Worm (Caenorhabditis elegans) whole organism, late embryonic: ENCODE data around the gene T27A10.5.

Experiments used
- C08G9.2 ChIP-seq: sonication (generic microtip); optimal IDR thresholded peaks from 2 replicates; lab custom pipeline; 2016; ENCODE audit warnings: mild to moderate bottlenecking, missing genetic modification characterization, moderate library complexity, missing compliant biosample characterization
- C38D4.7 ChIP-seq: fragments of 200-800 bp; sonication (Bioruptor generic); optimal IDR thresholded peaks from 2 replicates; lab custom pipeline; 2018; ENCODE audit warnings: mild to moderate bottlenecking, missing genetic modification characterization, moderate library complexity, missing compliant biosample characterization
- Y22D7AL.16 ChIP-seq: sonication (generic microtip); optimal IDR thresholded peaks from 2 replicates; lab custom pipeline; 2016; ENCODE audit warnings: missing genetic modification characterization, missing compliant biosample characterization
- ahr-1 ChIP-seq: sonication (generic microtip); optimal IDR thresholded peaks from 2 replicates; lab custom pipeline; 2016; ENCODE audit warnings: missing genetic modification characterization, missing compliant biosample characterization
- ceh-14 ChIP-seq: sonication (generic microtip); optimal IDR thresholded peaks from 2 replicates; lab custom pipeline; 2016; ENCODE audit warnings: missing genotype, missing genetic modification characterization, missing compliant biosample characterization
- ceh-18 ChIP-seq: sonication (generic microtip); optimal IDR thresholded peaks from 2 replicates; lab custom pipeline; 2016; ENCODE audit warnings: missing genetic modification characterization, missing compliant biosample characterization
- ceh-22 ChIP-seq: sonication (generic microtip); optimal IDR thresholded peaks from 2 replicates; lab custom pipeline; 2017; ENCODE audit warnings: missing biosample characterization, missing genetic modification characterization
- ceh-48 ChIP-seq: sonication (generic microtip); optimal IDR thresholded peaks from 2 replicates; lab custom pipeline; 2016; ENCODE audit warnings: missing genetic modification characterization, inconsistent platforms, missing compliant biosample characterization
- ceh-9 ChIP-seq: sonication (generic microtip); optimal IDR thresholded peaks from 2 replicates; lab custom pipeline; 2016; ENCODE audit warnings: mild to moderate bottlenecking, missing genetic modification characterization, inconsistent platforms, missing compliant biosample characterization
- dve-1 ChIP-seq: sonication (generic microtip); optimal IDR thresholded peaks from 2 replicates; lab custom pipeline; 2017; ENCODE audit warnings: antibody characterized with exemption, mild to moderate bottlenecking, missing genetic modification characterization, missing compliant biosample characterization
- elt-2 ChIP-seq: sonication (generic microtip); optimal IDR thresholded peaks from 2 replicates; lab custom pipeline; 2016; ENCODE audit warnings: missing genetic modification reagents, missing genetic modification characterization, missing compliant biosample characterization
- ets-4 ChIP-seq: sonication (generic microtip); optimal IDR thresholded peaks from 2 replicates; lab custom pipeline; 2016; ENCODE audit warnings: missing genetic modification characterization, missing compliant biosample characterization
- eyg-1 ChIP-seq: sonication (generic microtip); optimal IDR thresholded peaks from 2 replicates; lab custom pipeline; 2016; ENCODE audit warnings: missing genotype, missing genetic modification characterization, missing compliant biosample characterization
- fax-1 ChIP-seq: sonication (generic microtip); optimal IDR thresholded peaks from 2 replicates; lab custom pipeline; 2016; ENCODE audit warnings: missing genotype, missing genetic modification characterization, missing compliant biosample characterization
- fkh-10 ChIP-seq: fragments of 150-350 bp; optimal IDR thresholded peaks from 2 replicates; lab custom pipeline; 2014; ENCODE audit warnings: missing biosample characterization, missing genetic modification reagents, missing genetic modification characterization
- gmeb-2 ChIP-seq: sonication (generic microtip); optimal IDR thresholded peaks from 2 replicates; lab custom pipeline; 2016; ENCODE audit warnings: missing genetic modification characterization, inconsistent platforms, missing compliant biosample characterization
- hlh-30 ChIP-seq: sonication (generic microtip); optimal IDR thresholded peaks from 2 replicates; lab custom pipeline; 2017; ENCODE audit warnings: antibody characterized with exemption, missing genetic modification characterization, missing compliant biosample characterization; ENCODE audit not compliant: insufficient read depth
- hlh-6 ChIP-seq: sonication (generic microtip); optimal IDR thresholded peaks from 2 replicates; lab custom pipeline; 2016; ENCODE audit warnings: missing genotype, missing genetic modification characterization, missing compliant biosample characterization
- hlh-8 ChIP-seq: sonication (generic microtip); optimal IDR thresholded peaks from 2 replicates; lab custom pipeline; 2016; ENCODE audit warnings: missing genotype, missing genetic modification characterization, missing compliant biosample characterization
- lin-11 ChIP-seq: fragments of 200-800 bp; sonication (Bioruptor generic); optimal IDR thresholded peaks from 2 replicates; lab custom pipeline; 2018; ENCODE audit warnings: mild to moderate bottlenecking, missing genetic modification characterization, missing compliant biosample characterization
- nhr-11 ChIP-seq: fragments of 150-350 bp; optimal IDR thresholded peaks from 2 replicates; lab custom pipeline; 2014; ENCODE audit warnings: missing biosample characterization, missing genetic modification characterization
- nhr-232 ChIP-seq: sonication (generic microtip); optimal IDR thresholded peaks from 2 replicates; lab custom pipeline; 2016; ENCODE audit warnings: missing genetic modification characterization, missing compliant biosample characterization
- npax-4 ChIP-seq: sonication (generic microtip); optimal IDR thresholded peaks from 2 replicates; lab custom pipeline; 2016; ENCODE audit warnings: missing genetic modification characterization, missing compliant biosample characterization
- pag-3 ChIP-seq: sonication (generic microtip); optimal IDR thresholded peaks from 2 replicates; lab custom pipeline; 2016; ENCODE audit warnings: missing compliant biosample characterization, missing genetic modification characterization, borderline replicate concordance
- pax-1 ChIP-seq: fragments of 150-350 bp; optimal IDR thresholded peaks from 2 replicates; lab custom pipeline; 2014; ENCODE audit warnings: missing biosample characterization, missing genetic modification characterization
- pha-2 ChIP-seq: sonication (generic microtip); optimal IDR thresholded peaks from 2 replicates; lab custom pipeline; 2017; ENCODE audit warnings: mild to moderate bottlenecking, missing genetic modification characterization, missing compliant biosample characterization
- pha-4 ChIP-seq: fragments of 150-350 bp; optimal IDR thresholded peaks from 2 replicates; lab custom pipeline; 2018; ENCODE audit warnings: missing biosample characterization, missing genetic modification reagents, missing genetic modification characterization
- pqm-1 ChIP-seq: sonication (generic microtip); optimal IDR thresholded peaks from 2 replicates; lab custom pipeline; 2016; ENCODE audit warnings: missing genetic modification characterization, missing compliant biosample characterization
- sdc-2 ChIP-seq: sonication (generic microtip); optimal IDR thresholded peaks from 2 replicates; lab custom pipeline; 2016; ENCODE audit warnings: missing genotype, missing genetic modification characterization, missing compliant biosample characterization
- sox-2 ChIP-seq: fragments of 200-800 bp; sonication (Bioruptor generic); IDR thresholded peaks from 2 replicates; pipeline ENCODE4 v1.3.6; 2022; ENCODE audit warnings: missing genetic modification reagents, missing genetic modification characterization, missing compliant biosample characterization
- sox-4 ChIP-seq: sonication (generic microtip); optimal IDR thresholded peaks from 2 replicates; lab custom pipeline; 2017; ENCODE audit warnings: mild to moderate bottlenecking, missing genetic modification characterization, inconsistent platforms, missing compliant biosample characterization
- unc-3 ChIP-seq, 2 experiments: fragments of 200-800 bp in 1 of 2; sonication (Bioruptor generic) in 1 of 2; sonication (generic microtip) in 1 of 2; conservative IDR thresholded peaks in 1 of 2; optimal IDR thresholded peaks in 1 of 2; 2 replicates each; pipeline versions ENCODE4 v1.3.6 to Lab custom; 2016 to 2022; ENCODE audit warnings: missing compliant biosample characterization in 2 of 2, missing genetic modification characterization in 2 of 2, missing genetic modification reagents in 1 of 2
- unc-42 ChIP-seq: sonication (generic microtip); optimal IDR thresholded peaks from 2 replicates; lab custom pipeline; 2016; ENCODE audit warnings: missing genotype, missing genetic modification characterization, missing compliant biosample characterization
- unc-86 ChIP-seq: sonication (generic microtip); optimal IDR thresholded peaks from 2 replicates; lab custom pipeline; 2016; ENCODE audit warnings: missing genetic modification characterization, missing compliant biosample characterization
- zip-5 ChIP-seq: sonication (generic microtip); optimal IDR thresholded peaks from 2 replicates; lab custom pipeline; 2016; ENCODE audit warnings: missing genetic modification characterization, missing compliant biosample characterization
- ztf-16 ChIP-seq: sonication (generic microtip); optimal IDR thresholded peaks from 2 replicates; lab custom pipeline; 2017; ENCODE audit warnings: missing genetic modification characterization, missing compliant biosample characterization

The T27A10.5 gene

ce11 chrX:3590510-3590909, 17.1 kb upstream of the T27A10.5 start:
- no peak for TF ChIP-seq ahr-1 (tag; lab: Kevin White, UChicago)
- TF ChIP-seq, all 69 proteins: peak for 0

- TF ChIP-seq ceh-48 (tag; lab: Kevin White, UChicago) (no peak), unc-42 (tag; lab: Kevin White, UChicago) (peak; percentile 8), zip-5 (tag; lab: Kevin White, UChicago) (no peak), ceh-22 (tag; lab: Kevin White, UChicago) (no peak)
- TF ChIP-seq, all 69 proteins: peak for 1
Observed at ce11 chrX:3585625-3586024, 12.2 kb upstream of the T27A10.5 start, which contains the start of gene T27A10.2. TSS of gene T27A10.2 (plus strand) at chrX:3585957.

- peak; percentile 63 for TF ChIP-seq unc-42 (tag; lab: Kevin White, UChicago)
- no peak for TF ChIP-seq ahr-1 (tag; lab: Kevin White, UChicago)
- no peak for TF ChIP-seq hlh-30 (tag; lab: Kevin White, UChicago)
Observed at ce11 chrX:3584481-3584880, 11.1 kb upstream of the T27A10.5 start.

- TF ChIP-seq ceh-14 (tag; lab: Kevin White, UChicago): no peak
- TF ChIP-seq pax-1 (tag; lab: Kevin White, UChicago): no peak
- no peak for TF ChIP-seq lin-11 (tag; lab: Kevin White, UChicago)
- no peak for TF ChIP-seq elt-2 (tag; lab: Kevin White, UChicago)
- TF ChIP-seq nhr-232 (tag; lab: Kevin White, UChicago): no peak
- TF ChIP-seq sox-2 (GFP tag; lab: Robert Waterston, UW): no peak
- no peak for TF ChIP-seq C38D4.7 (GFP tag; lab: Kevin White, UChicago)
- no peak for TF ChIP-seq ztf-16 (tag; lab: Kevin White, UChicago)
- no peak for TF ChIP-seq unc-86
- no peak for TF ChIP-seq ets-4 (tag; lab: Kevin White, UChicago)
- TF ChIP-seq sox-4 (tag; lab: Kevin White, UChicago): no peak
- no peak for TF ChIP-seq hlh-6
- no peak for TF ChIP-seq hlh-8 (tag; lab: Kevin White, UChicago)
- TF ChIP-seq C08G9.2 (tag; lab: Kevin White, UChicago): no peak
- no peak for TF ChIP-seq pha-2
- TF ChIP-seq, all 69 proteins: peak for 0
Observed at ce11 chrX:3583436-3583835, 10.1 kb upstream of the T27A10.5 start.

- TF ChIP-seq zip-5 (tag; lab: Kevin White, UChicago) (no peak), npax-4 (tag; lab: Kevin White, UChicago) (no peak), hlh-6 (no peak), sdc-2 (tag; lab: Kevin White, UChicago) (no peak), fkh-10 (GFP tag; lab: Kevin White, UChicago) (no peak), unc-3 (GFP tag; conservative IDR thresholded peaks at IDR 0.05; lab: Robert Waterston, UW) (no peak), unc-3 (tag; optimal IDR thresholded peaks at IDR 0.05; lab: Kevin White, UChicago) (no peak), gmeb-2 (no peak), elt-2 (tag; lab: Kevin White, UChicago) (no peak), pha-4 (tag; lab: Kevin White, UChicago) (no peak), ceh-14 (tag; lab: Kevin White, UChicago) (no peak)
Observed at ce11 chrX:3581813-3582212, 8.4 kb upstream of the T27A10.5 start.

- peak; percentile 37 for TF ChIP-seq pqm-1 (tag; lab: Kevin White, UChicago)
- TF ChIP-seq dve-1 (tag; lab: Kevin White, UChicago): no peak
- peak; percentile 97 for TF ChIP-seq elt-2 (tag; lab: Kevin White, UChicago)
Observed at ce11 chrX:3576239-3576638, 2.9 kb upstream of the T27A10.5 start, which contains the start of gene ckc-1. TSS of gene ckc-1 (plus strand) at chrX:3576606.

ce11 chrX:3572490-3572889, 892 bp downstream of the T27A10.5 start, which contains the start of gene vit-3:
TSS of gene vit-3 (minus strand) at chrX:3572549.
- TF ChIP-seq hlh-8 (tag; lab: Kevin White, UChicago) (no peak), pag-3 (tag; lab: Kevin White, UChicago) (no peak), unc-42 (tag; lab: Kevin White, UChicago) (no peak), unc-3 (GFP tag; conservative IDR thresholded peaks at IDR 0.05; lab: Robert Waterston, UW) (no peak), unc-3 (tag; optimal IDR thresholded peaks at IDR 0.05; lab: Kevin White, UChicago) (no peak), ceh-9 (tag; lab: Kevin White, UChicago) (no peak), ceh-22 (tag; lab: Kevin White, UChicago) (no peak), nhr-11 (tag; lab: Kevin White, UChicago) (no peak), ceh-48 (tag; lab: Kevin White, UChicago) (no peak), fax-1 (tag; lab: Kevin White, UChicago) (no peak), eyg-1 (no peak), ceh-18 (no peak), Y22D7AL.16 (no peak), nhr-232 (tag; lab: Kevin White, UChicago) (no peak), hlh-6 (no peak)
